Worm (Caenorhabditis elegans) whole organism, L1 larva: ENCODE data around the gene moc-2.
A peak's percentile ranks its signal among the peaks of the same experiment; 100 is the strongest.

Experiments
- C04F5.9 ChIP-seq: sonication (generic microtip); optimal IDR thresholded peaks from 2 replicates; lab custom pipeline; 2016; ENCODE audit warnings: missing genetic modification characterization, missing compliant biosample characterization
- C16A3.4 ChIP-seq: fragments of 150-350 bp; optimal IDR thresholded peaks from 2 replicates; lab custom pipeline; 2014; ENCODE audit warnings: missing biosample characterization, missing genetic modification characterization
- blmp-1 ChIP-seq: fragments of 150-350 bp; optimal IDR thresholded peaks from 2 replicates; lab custom pipeline; 2014; ENCODE audit warnings: missing biosample characterization, missing genetic modification characterization
- ceh-82 ChIP-seq, 3 experiments: fragments of 150-350 bp in 1 of 3; sonication (generic microtip) in 2 of 3; optimal IDR thresholded peaks; 2 replicates each; lab custom pipeline; 2014 to 2017; ENCODE audit warnings: missing biosample characterization in 3 of 3, missing genetic modification characterization in 3 of 3
- ceh-88 ChIP-seq: fragments of 200-800 bp; sonication (Bioruptor generic); IDR thresholded peaks from 2 replicates; pipeline ENCODE4 v1.3.6; 2022; ENCODE audit warnings: missing genetic modification characterization, missing compliant biosample characterization
- ces-1 ChIP-seq: fragments of 150-350 bp; optimal IDR thresholded peaks from 2 replicates; lab custom pipeline; 2014; ENCODE audit warnings: missing biosample characterization, missing genetic modification reagents, missing genetic modification characterization
- efl-3 ChIP-seq: fragments of 200-800 bp; sonication (Bioruptor generic); optimal IDR thresholded peaks from 2 replicates; lab custom pipeline; 2018; ENCODE audit warnings: mild to moderate bottlenecking, missing genetic modification characterization, missing compliant biosample characterization
- egl-13 ChIP-seq: sonication (generic microtip); optimal IDR thresholded peaks from 2 replicates; lab custom pipeline; 2016; ENCODE audit warnings: missing genotype, missing genetic modification reagents, missing genetic modification characterization, missing compliant biosample characterization
- egl-27 ChIP-seq, 2 experiments: fragments of 150-350 bp in 1 of 2; sonication (generic microtip); optimal IDR thresholded peaks; 3 replicates each; lab custom pipeline; 2017 to 2018; ENCODE audit warnings: missing biosample characterization in 2 of 2, missing genetic modification characterization in 2 of 2, missing genetic modification reagents in 2 of 2
- fkh-10 ChIP-seq: sonication (generic microtip); optimal IDR thresholded peaks from 2 replicates; lab custom pipeline; 2017; ENCODE audit warnings: missing biosample characterization, missing genetic modification reagents, missing genetic modification characterization
- fkh-4 ChIP-seq: sonication (generic microtip); optimal IDR thresholded peaks from 2 replicates; lab custom pipeline; 2016; ENCODE audit warnings: missing compliant biosample characterization, missing genetic modification characterization, borderline replicate concordance
- fkh-8 ChIP-seq: sonication (generic microtip); optimal IDR thresholded peaks from 2 replicates; lab custom pipeline; 2016; ENCODE audit warnings: mild to moderate bottlenecking, missing genetic modification characterization, missing compliant biosample characterization
- fos-1 ChIP-seq: fragments of 150-350 bp; optimal IDR thresholded peaks from 2 replicates; lab custom pipeline; 2014; ENCODE audit warnings: missing biosample characterization, missing genetic modification characterization
- grh-1 ChIP-seq: fragments of 200-800 bp; sonication (Bioruptor generic); IDR thresholded peaks from 2 replicates; pipeline ENCODE4 v1.3.6; 2022; ENCODE audit warnings: missing genetic modification reagents, missing genetic modification characterization, missing compliant biosample characterization
- hlh-17 ChIP-seq: fragments of 200-800 bp; sonication (Bioruptor generic); optimal IDR thresholded peaks from 2 replicates; lab custom pipeline; 2018; ENCODE audit warnings: missing genetic modification characterization, mild to moderate bottlenecking, missing compliant biosample characterization, moderate library complexity, borderline replicate concordance
- hlh-4 ChIP-seq: sonication (generic microtip); optimal IDR thresholded peaks from 2 replicates; lab custom pipeline; 2016; ENCODE audit warnings: mild to moderate bottlenecking, missing genetic modification characterization, missing compliant biosample characterization
- hpl-2 ChIP-seq: fragments of 150-350 bp; optimal IDR thresholded peaks from 2 replicates; lab custom pipeline; 2014; ENCODE audit warnings: missing biosample characterization, missing genetic modification reagents, missing genetic modification characterization
- irx-1 ChIP-seq: sonication (generic microtip); optimal IDR thresholded peaks from 2 replicates; lab custom pipeline; 2016; ENCODE audit warnings: missing genetic modification characterization, missing compliant biosample characterization
- isw-1 ChIP-seq: fragments of 200-800 bp; sonication (Bioruptor generic); IDR thresholded peaks from 2 replicates; pipeline ENCODE4 v1.3.6; 2022; ENCODE audit warnings: missing genetic modification characterization, missing compliant biosample characterization
- jun-1 ChIP-seq: fragments of 150-350 bp; optimal IDR thresholded peaks from 2 replicates; lab custom pipeline; 2014; ENCODE audit warnings: missing biosample characterization, missing genetic modification reagents, missing genetic modification characterization
- lin-14 ChIP-seq: fragments of 200-800 bp; sonication (Bioruptor generic); optimal IDR thresholded peaks from 2 replicates; lab custom pipeline; 2018; ENCODE audit warnings: mild to moderate bottlenecking, missing genetic modification characterization, moderate library complexity, missing compliant biosample characterization
- lin-35 ChIP-seq, 2 experiments: fragments of 150-350 bp; optimal IDR thresholded peaks; 2 replicates each; lab custom pipeline; 2014; ENCODE audit warnings: missing biosample characterization in 2 of 2, missing genetic modification characterization in 2 of 2, missing genetic modification reagents in 2 of 2
- lir-3 ChIP-seq: sonication (generic microtip); optimal IDR thresholded peaks from 2 replicates; lab custom pipeline; 2016; ENCODE audit warnings: mild to moderate bottlenecking, missing genetic modification characterization, moderate library complexity, missing compliant biosample characterization; ENCODE audit not compliant: poor library complexity
- lsy-2 ChIP-seq, 2 experiments: fragments of 150-350 bp; optimal IDR thresholded peaks; 2 replicates each; lab custom pipeline; 2014; ENCODE audit warnings: missing biosample characterization in 2 of 2, missing genetic modification characterization in 2 of 2
- mab-9 ChIP-seq: fragments of 200-800 bp; sonication (Bioruptor generic); IDR thresholded peaks from 2 replicates; pipeline ENCODE4 v1.3.6; 2022; ENCODE audit warnings: missing genetic modification reagents, missing genetic modification characterization, missing compliant biosample characterization
- mdl-1 ChIP-seq, 2 experiments: fragments of 150-350 bp; optimal IDR thresholded peaks; 2 replicates each; lab custom pipeline; 2014 to 2017; ENCODE audit warnings: missing biosample characterization in 2 of 2, missing genetic modification characterization in 2 of 2, inconsistent platforms in 1 of 2
- mef-2 ChIP-seq: fragments of 150-350 bp; optimal IDR thresholded peaks from 2 replicates; lab custom pipeline; 2014; ENCODE audit warnings: missing biosample characterization, missing genetic modification characterization
- nhr-11 ChIP-seq: fragments of 150-350 bp; optimal IDR thresholded peaks from 2 replicates; lab custom pipeline; 2014; ENCODE audit warnings: missing biosample characterization, missing genetic modification characterization
- nhr-19 ChIP-seq: fragments of 200-800 bp; sonication (Bioruptor generic); conservative IDR thresholded peaks from 2 replicates; pipeline ENCODE4 v1.3.6; 2022; ENCODE audit warnings: missing genetic modification characterization, missing compliant biosample characterization
- nhr-20 ChIP-seq: sonication (generic microtip); optimal IDR thresholded peaks from 2 replicates; lab custom pipeline; 2016; ENCODE audit warnings: mild to moderate bottlenecking, missing genetic modification characterization, missing compliant biosample characterization
- nhr-237 ChIP-seq: fragments of 150-350 bp; optimal IDR thresholded peaks from 2 replicates; lab custom pipeline; 2014; ENCODE audit warnings: missing biosample characterization, missing genetic modification characterization
- nhr-28 ChIP-seq: fragments of 150-350 bp; optimal IDR thresholded peaks from 2 replicates; lab custom pipeline; 2014; ENCODE audit warnings: missing biosample characterization, missing genetic modification characterization
- nhr-71 ChIP-seq: sonication (generic microtip); optimal IDR thresholded peaks from 2 replicates; lab custom pipeline; 2016; ENCODE audit warnings: mild to moderate bottlenecking, missing genetic modification characterization, moderate library complexity, missing compliant biosample characterization
- nhr-77 ChIP-seq: fragments of 150-350 bp; optimal IDR thresholded peaks from 2 replicates; lab custom pipeline; 2014; ENCODE audit warnings: missing biosample characterization, missing genetic modification characterization
- nhr-84 ChIP-seq: sonication (generic microtip); optimal IDR thresholded peaks from 2 replicates; lab custom pipeline; 2017; ENCODE audit warnings: missing biosample characterization, missing genetic modification characterization
- nhr-85 ChIP-seq: sonication (generic microtip); peaks from one replicate; lab custom pipeline; 2016; ENCODE audit warnings: missing genetic modification characterization, inconsistent platforms, missing compliant biosample characterization
- nhr-90 ChIP-seq: sonication (generic microtip); optimal IDR thresholded peaks from 2 replicates; lab custom pipeline; 2016; ENCODE audit warnings: mild to moderate bottlenecking, missing genetic modification characterization, missing compliant biosample characterization; ENCODE audit not compliant: poor library complexity
- pag-3 ChIP-seq: sonication (generic microtip); optimal IDR thresholded peaks from 2 replicates; lab custom pipeline; 2017; ENCODE audit warnings: missing genetic modification characterization, mild to moderate bottlenecking, missing compliant biosample characterization, antibody characterized with exemption, borderline replicate concordance; ENCODE audit not compliant: insufficient read depth
- pax-3 ChIP-seq: fragments of 200-800 bp; sonication (Bioruptor generic); optimal IDR thresholded peaks from 2 replicates; lab custom pipeline; 2018; ENCODE audit warnings: mild to moderate bottlenecking, missing genetic modification characterization, moderate library complexity, missing compliant biosample characterization
- pqm-1 ChIP-seq: sonication (generic microtip); optimal IDR thresholded peaks from 3 replicates; lab custom pipeline; 2017; ENCODE audit warnings: missing biosample characterization, missing genetic modification characterization
- rnt-1 ChIP-seq: sonication (generic microtip); optimal IDR thresholded peaks from 2 replicates; lab custom pipeline; 2016; ENCODE audit warnings: mild to moderate bottlenecking, missing genetic modification characterization, moderate library complexity, missing compliant biosample characterization
- skn-1 ChIP-seq: fragments of 150-350 bp; optimal IDR thresholded peaks from 2 replicates; lab custom pipeline; 2014; ENCODE audit warnings: missing biosample characterization, missing genetic modification characterization
- snu-23 ChIP-seq: sonication (generic microtip); optimal IDR thresholded peaks from 2 replicates; lab custom pipeline; 2016; ENCODE audit warnings: missing genetic modification characterization, missing compliant biosample characterization
- sox-4 ChIP-seq: sonication (generic microtip); optimal IDR thresholded peaks from 2 replicates; lab custom pipeline; 2016; ENCODE audit warnings: missing genetic modification characterization, missing compliant biosample characterization
- sptf-1 ChIP-seq: fragments of 150-350 bp; optimal IDR thresholded peaks from 2 replicates; lab custom pipeline; 2014; ENCODE audit warnings: missing biosample characterization, missing genetic modification characterization
- tbx-2 ChIP-seq: sonication (generic microtip); optimal IDR thresholded peaks from 2 replicates; lab custom pipeline; 2016; ENCODE audit warnings: missing genetic modification characterization, missing compliant biosample characterization
- tlp-1 ChIP-seq: fragments of 150-350 bp; optimal IDR thresholded peaks from 2 replicates; lab custom pipeline; 2014; ENCODE audit warnings: missing biosample characterization, missing genetic modification characterization
- unc-98 ChIP-seq: fragments of 200-800 bp; sonication (Bioruptor generic); IDR thresholded peaks from 2 replicates; pipeline ENCODE4 v1.3.6; 2022; ENCODE audit warnings: missing genetic modification characterization, missing compliant biosample characterization
- vab-15 ChIP-seq: sonication (generic microtip); optimal IDR thresholded peaks from 2 replicates; lab custom pipeline; 2017; ENCODE audit warnings: missing genotype, mild to moderate bottlenecking, missing genetic modification characterization, missing compliant biosample characterization
- ztf-11 ChIP-seq, 2 experiments: sonication (generic microtip); optimal IDR thresholded peaks; 2 replicates each; lab custom pipeline; 2016 to 2017; ENCODE audit warnings: missing genetic modification characterization in 2 of 2, missing biosample characterization in 1 of 2, missing compliant biosample characterization in 1 of 2
- ztf-4 ChIP-seq: fragments of 150-350 bp; optimal IDR thresholded peaks from 2 replicates; lab custom pipeline; 2014; ENCODE audit warnings: missing biosample characterization, missing genetic modification characterization

moc-2 gene

DNA sequence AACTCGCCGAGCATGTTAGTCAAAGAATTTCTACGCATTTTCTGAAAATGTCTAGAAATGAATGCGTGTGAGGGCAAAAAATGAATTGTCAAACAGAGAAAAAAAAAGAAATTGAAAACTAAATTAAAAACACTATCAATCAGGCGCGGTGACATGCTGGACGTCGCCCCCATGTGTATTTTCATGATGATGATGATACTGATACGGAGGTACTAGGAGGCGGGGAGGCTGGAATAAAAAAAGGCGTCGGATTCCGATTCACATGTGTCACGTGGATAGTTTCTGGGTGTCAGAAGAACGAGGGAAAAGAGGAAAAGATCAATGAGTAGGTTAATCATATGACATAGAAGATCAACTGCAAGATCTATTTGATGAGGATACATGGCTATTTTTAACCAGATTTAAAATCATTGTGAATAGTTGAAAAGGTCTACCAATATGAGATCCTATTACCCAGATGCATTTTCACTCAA is 1.4 kb upstream of the moc-2 start, which contains the start of gene W01A11.7 (continued):
- no peak for TF ChIP-seq tlp-1 (tag; lab: Kevin White, UChicago)
- no peak for TF ChIP-seq pag-3

DNA sequence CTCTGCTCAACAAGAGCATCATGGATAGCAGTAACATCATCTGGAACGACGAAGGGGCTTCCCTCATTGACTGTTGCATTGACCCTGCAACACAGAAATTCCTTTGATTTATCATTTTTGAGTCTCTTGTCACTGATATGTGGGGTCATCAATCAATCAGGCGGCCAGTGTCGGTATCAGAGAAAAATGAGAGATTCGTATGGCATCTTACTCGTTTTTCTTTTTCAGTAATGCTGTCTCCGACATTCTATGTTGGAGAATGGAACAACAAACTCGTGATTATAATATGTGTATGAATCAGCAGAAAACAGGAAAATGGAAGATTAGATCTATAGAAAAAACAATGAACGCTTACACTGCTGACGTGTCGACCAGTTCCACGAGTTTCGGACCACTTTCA is 823 bp downstream of the moc-2 start:
- TF ChIP-seq blmp-1 (tag; lab: Kevin White, UChicago), result peak; percentile 80
- TF ChIP-seq pax-3, result no peak
- TF ChIP-seq egl-13 (tag; lab: Kevin White, UChicago), result no peak
- TF ChIP-seq nhr-77 (tag; lab: Kevin White, UChicago), result no peak
- no peak for TF ChIP-seq vab-15
- TF ChIP-seq nhr-84 (tag; lab: Kevin White, UChicago), result no peak
- no peak for TF ChIP-seq nhr-11 (tag; lab: Kevin White, UChicago)
- TF ChIP-seq jun-1 (tag; lab: Kevin White, UChicago), result no peak
- no peak for TF ChIP-seq ces-1 (GFP tag; lab: Kevin White, UChicago)
- TF ChIP-seq C16A3.4 (tag; lab: Kevin White, UChicago), result no peak
- no peak for TF ChIP-seq fos-1 (tag; lab: Kevin White, UChicago)
- TF ChIP-seq fkh-8 (tag; lab: Kevin White, UChicago), result no peak
- TF ChIP-seq mef-2 (tag; lab: Kevin White, UChicago), result no peak
- no peak for TF ChIP-seq C04F5.9
- no peak for TF ChIP-seq nhr-237 (tag; lab: Kevin White, UChicago)
- no peak for TF ChIP-seq lir-3 (tag; lab: Kevin White, UChicago)
- peak; percentile 42 for TF ChIP-seq snu-23 (GFP tag; lab: Kevin White, UChicago)
- TF ChIP-seq nhr-71, result peak; percentile 64
- TF ChIP-seq mab-9 (GFP tag; lab: Robert Waterston, UW), result no peak
- TF ChIP-seq rnt-1 (tag; lab: Kevin White, UChicago), result no peak
- peak; percentile 91 for TF ChIP-seq nhr-85
- TF ChIP-seq grh-1 (GFP tag; lab: Robert Waterston, UW), result peak; percentile 6; the same call in 1 of the 2 replicates
- TF ChIP-seq lin-35 (GFP tag; optimal IDR thresholded peaks at IDR 0.05; lab: Kevin White, UChicago), result peak in 1 of 2 experiments; percentile 55
- TF ChIP-seq mdl-1 (tag; optimal IDR thresholded peaks at IDR 0.05; lab: Kevin White, UChicago), result no peak
- no peak for TF ChIP-seq nhr-90 (tag; lab: Kevin White, UChicago)
- no peak for TF ChIP-seq isw-1 (GFP tag; lab: Robert Waterston, UW)
- no peak for TF ChIP-seq sptf-1
- TF ChIP-seq unc-98 (GFP tag; lab: Robert Waterston, UW), result no peak
- no peak for TF ChIP-seq egl-27 (tag; optimal IDR thresholded peaks at IDR 0.05; lab: Kevin White, UChicago)
- no peak for TF ChIP-seq ceh-82 (tag; optimal IDR thresholded peaks at IDR 0.05; lab: Kevin White, UChicago)
- TF ChIP-seq pqm-1 (tag; lab: Kevin White, UChicago), result no peak
- no peak for TF ChIP-seq irx-1 (tag; lab: Kevin White, UChicago)
- TF ChIP-seq fkh-4, result no peak
- peak; percentile 18 for TF ChIP-seq tbx-2 (tag; lab: Kevin White, UChicago)
- TF ChIP-seq ztf-4 (tag; lab: Kevin White, UChicago), result no peak
- TF ChIP-seq tlp-1 (tag; lab: Kevin White, UChicago), result no peak
- no peak for TF ChIP-seq hlh-17 (GFP tag; lab: Kevin White, UChicago)
- peak; percentile 32 for TF ChIP-seq pag-3
- TF ChIP-seq nhr-28, result no peak
- no peak for TF ChIP-seq hpl-2 (GFP tag; lab: Kevin White, UChicago)
- no peak for TF ChIP-seq efl-3 (GFP tag; lab: Kevin White, UChicago)
- TF ChIP-seq lin-14, result peak; percentile 69
- no peak for TF ChIP-seq fkh-10 (GFP tag; lab: Kevin White, UChicago)
- TF ChIP-seq ceh-88 (GFP tag; lab: Robert Waterston, UW), result no peak
- peak; percentile 74 for TF ChIP-seq nhr-20 (tag; lab: Kevin White, UChicago)
- TF ChIP-seq skn-1 (tag; lab: Kevin White, UChicago), result no peak
- TF ChIP-seq nhr-19 (GFP tag; lab: Robert Waterston, UW), result peak; percentile 32; the same call in 1 of the 2 replicates
- no peak for TF ChIP-seq sox-4 (tag; lab: Kevin White, UChicago)
- TF ChIP-seq hlh-4 (tag; lab: Kevin White, UChicago), result no peak
- peak in 1 of 2 experiments; percentile 49 for TF ChIP-seq lsy-2 (tag; optimal IDR thresholded peaks at IDR 0.05; lab: Kevin White, UChicago)
- TF ChIP-seq ztf-11 (tag; optimal IDR thresholded peaks at IDR 0.05; lab: Kevin White, UChicago), result no peak
